Fruit fly (Drosophila melanogaster): ENCODE results near the gene CG43362.

Gene CG43362

DNA sequence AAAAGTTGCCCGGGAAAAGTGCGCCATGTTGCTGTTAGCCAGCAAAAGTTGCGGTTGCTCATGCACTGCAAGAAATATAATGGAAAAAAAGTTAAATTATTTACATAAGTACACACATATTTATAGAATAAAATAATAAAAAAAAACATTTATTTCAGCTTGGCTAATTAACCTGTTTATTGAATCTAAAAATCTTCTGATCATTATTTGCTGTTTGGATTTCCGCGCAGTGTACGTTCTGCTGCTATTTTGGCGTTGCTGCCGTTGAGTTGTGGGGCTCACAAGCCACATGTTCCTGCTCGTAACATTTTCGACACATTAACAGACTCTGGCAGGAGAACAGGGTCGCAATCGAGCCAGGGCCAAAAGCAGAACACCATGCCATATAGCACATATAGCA is 19.2 kb upstream of the CG43362 start (continued):
- TF ChIP-seq Bgb (GFP tag; IDR thresholded peaks at IDR 0.05; ENCODE audit: partially characterized antibody) (no peak), CG4854 (GFP tag; optimal IDR thresholded peaks at IDR 0.05) (no peak), CG14050 (GFP tag; IDR thresholded peaks at IDR 0.05) (peak; percentile 52; the same call in 1 of the 3 replicates), trh (GFP tag; optimal IDR thresholded peaks at IDR 0.05) (no peak), Atf-2 (GFP tag; optimal IDR thresholded peaks at IDR 0.05) (no peak), CG4424 (GFP tag; optimal IDR thresholded peaks at IDR 0.05) (peak; percentile 76), CG9876 (GFP tag; optimal IDR thresholded peaks at IDR 0.05) (no peak), NK7.1 (GFP tag; optimal IDR thresholded peaks at IDR 0.05) (no peak), CG17359 (tag; optimal IDR thresholded peaks at IDR 0.05) (peak; percentile 73), stc (GFP tag; IDR thresholded peaks at IDR 0.05) (peak; percentile 64), croc (GFP tag; conservative IDR thresholded peaks at IDR 0.05) (peak; percentile 48; the same call in 1 of the 3 replicates), cato (GFP tag; optimal IDR thresholded peaks at IDR 0.05; ENCODE audit: borderline replicate concordance) (peak; percentile 13), lilli (GFP tag; optimal IDR thresholded peaks at IDR 0.05) (peak; percentile 28), CoRest (tag; optimal IDR thresholded peaks at IDR 0.05) (peak; percentile 51), CG12155 (GFP tag; optimal IDR thresholded peaks at IDR 0.05) (peak; percentile 46), Hr78 (GFP tag; optimal IDR thresholded peaks at IDR 0.05) (peak in 1 of 2 experiments; percentile 5), Xrp1 (GFP tag; IDR thresholded peaks at IDR 0.05) (peak; percentile 85), sima (GFP tag; optimal IDR thresholded peaks at IDR 0.05) (no peak), Myb (GFP tag; optimal IDR thresholded peaks at IDR 0.05) (no peak), cwo (GFP tag; optimal IDR thresholded peaks at IDR 0.05) (no peak), ssp (GFP tag; IDR thresholded peaks at IDR 0.05) (peak; percentile 42; the same call in 1 of the 2 replicates), ro (GFP tag; IDR thresholded peaks at IDR 0.05) (no peak), NFAT (GFP tag; IDR thresholded peaks at IDR 0.05) (no peak), ap (GFP tag; IDR thresholded peaks at IDR 0.05) (0 out of 2 replicates have a peak, but pooled peaks have one; percentile 34), br (optimal IDR thresholded peaks at IDR 0.05) (no peak), CG3065 (GFP tag; optimal IDR thresholded peaks at IDR 0.05) (no peak), inv (GFP tag; IDR thresholded peaks at IDR 0.05; ENCODE audit: partially characterized antibody) (no peak), phol (tag; optimal IDR thresholded peaks at IDR 0.05) (peak; percentile 81), Meics (GFP tag; optimal IDR thresholded peaks at IDR 0.05) (peak; percentile 54), CG13424 (tag; optimal IDR thresholded peaks at IDR 0.05) (peak; percentile 66), CG12219 (GFP tag; optimal IDR thresholded peaks at IDR 0.05) (peak; percentile 24), wdn (GFP tag; IDR thresholded peaks at IDR 0.05) (no peak), Sox100B (GFP tag; optimal IDR thresholded peaks at IDR 0.05) (peak; percentile 66), CG10366 (GFP tag; IDR thresholded peaks at IDR 0.05) (peak; percentile 52; the same call in 1 of the 2 replicates), CG6654 (GFP tag; optimal IDR thresholded peaks at IDR 0.05) (peak; percentile 4), CG8388 (GFP tag; optimal IDR thresholded peaks at IDR 0.05) (peak; percentile 49), Rfx (GFP tag; IDR thresholded peaks at IDR 0.05) (0 out of 2 replicates have a peak, but pooled peaks have one; percentile 9), CG2712 (tag; optimal IDR thresholded peaks at IDR 0.05) (peak; percentile 81), CG11456 (GFP tag; IDR thresholded peaks at IDR 0.05) (0 out of 3 replicates have a peak, but pooled peaks have one; percentile 31), CG34224 (GFP tag; IDR thresholded peaks at IDR 0.05; ENCODE audit: partially characterized antibody) (no peak), CG10462 (GFP tag; optimal IDR thresholded peaks at IDR 0.05) (peak; percentile 10), CG15514 (GFP tag; optimal IDR thresholded peaks at IDR 0.05) (no peak), B-H2 (GFP tag; optimal IDR thresholded peaks at IDR 0.05) (no peak), CG12942 (GFP tag; optimal IDR thresholded peaks at IDR 0.05) (peak; percentile 41), bsh (GFP tag; optimal IDR thresholded peaks at IDR 0.05) (peak; percentile 63 to 86), Antp (GFP tag; optimal IDR thresholded peaks at IDR 0.05) (no peak), BEAF-32 (GFP tag; optimal IDR thresholded peaks at IDR 0.05) (no peak), CG4328 (GFP tag; optimal IDR thresholded peaks at IDR 0.05) (no peak), CG12769 (tag; optimal IDR thresholded peaks at IDR 0.05) (no peak), psq (GFP tag; optimal IDR thresholded peaks at IDR 0.05) (no peak)
